Worm (Caenorhabditis elegans): ENCODE data around the gene F11D11.21.

- TF ChIP-seq lsy-2 (tag; optimal IDR thresholded peaks at IDR 0.05) (no peak), R02D3.7 (tag; optimal IDR thresholded peaks at IDR 0.05) (no peak), ama-1 (optimal IDR thresholded peaks at IDR 0.05) (no peak), dmd-4 (tag; optimal IDR thresholded peaks at IDR 0.05) (no peak), nhr-6 (tag; optimal IDR thresholded peaks at IDR 0.05) (no peak), nhr-77 (tag; optimal IDR thresholded peaks at IDR 0.05) (no peak)
These were observed 12.7 kb downstream of the F11D11.21 start for ce11 chrV:18737646-18738045.

Data from whole organism, L2 larva.